Fruit fly (Drosophila melanogaster): ENCODE results near the gene CG15025.

- no peak for TF ChIP-seq Blimp-1 (GFP tag; optimal IDR thresholded peaks at IDR 0.05)
- no peak for TF ChIP-seq D19B (GFP tag; optimal IDR thresholded peaks at IDR 0.05)
- TF ChIP-seq CG6813 (GFP tag; optimal IDR thresholded peaks at IDR 0.05) = no peak
- no peak for TF ChIP-seq croc (GFP tag; conservative IDR thresholded peaks at IDR 0.05)
- no peak for TF ChIP-seq trh (GFP tag; optimal IDR thresholded peaks at IDR 0.05)
- no peak for TF ChIP-seq Abd-B (GFP tag; optimal IDR thresholded peaks at IDR 0.05)
- no peak for TF ChIP-seq danr (GFP tag; IDR thresholded peaks at IDR 0.05)
Observed at dm6 chr3R:19476484-19476883, 14.4 kb downstream of the CG15025 start.

Data from whole organism, embryonic.